Fruit fly (Drosophila melanogaster) whole organism, embryonic: Measurements from ENCODE around the gene CG5376.

Experiments used
- Ada2b ChIP-seq: fragments of 200-800 bp; sonication (Bioruptor generic); IDR thresholded peaks from 2 replicates; pipeline ENCODE4 v1.3.6; 2022; ENCODE audit warnings: missing biosample characterization, missing genetic modification characterization
- Bteb2 ChIP-seq: fragments of 200-800 bp; sonication (Bioruptor generic); optimal IDR thresholded peaks from 2 replicates; lab custom pipeline; 2016; ENCODE audit warnings: missing biosample characterization, missing genetic modification characterization
- CG10147 ChIP-seq: fragments of 200-800 bp; sonication (Bioruptor generic); optimal IDR thresholded peaks from 2 replicates; lab custom pipeline; 2019; ENCODE audit warnings: missing biosample characterization, mild to moderate bottlenecking, missing genetic modification characterization, moderate library complexity
- CG12659 ChIP-seq: fragments of 200-800 bp; sonication (Bioruptor generic); optimal IDR thresholded peaks from 3 replicates; lab custom pipeline; 2017; ENCODE audit warnings: mild to moderate bottlenecking, missing biosample characterization, missing genetic modification reagents, missing genetic modification characterization
- CG13624 ChIP-seq: fragments of 200-800 bp; sonication (Bioruptor generic); optimal IDR thresholded peaks from 2 replicates; lab custom pipeline; 2016; ENCODE audit warnings: missing biosample characterization, missing genetic modification characterization
- CG14014 ChIP-seq: fragments of 200-800 bp; sonication (Bioruptor generic); IDR thresholded peaks from 2 replicates; pipeline ENCODE4 v1.3.6; 2022; ENCODE audit warnings: missing biosample characterization, missing genetic modification characterization
- CG14441 ChIP-seq: fragments of 200-800 bp; sonication (Bioruptor generic); IDR thresholded peaks from 2 replicates; pipeline ENCODE4 v1.3.6; 2022; ENCODE audit warnings: missing biosample characterization, missing genetic modification characterization
- CG14860 ChIP-seq: fragments of 200-800 bp; sonication (Bioruptor generic); IDR thresholded peaks from 3 replicates; pipeline ENCODE4 v1.3.6; 2022; ENCODE audit warnings: missing biosample characterization, missing genetic modification characterization; ENCODE audit not compliant: partially characterized antibody
- CG16779 ChIP-seq: fragments of 200-800 bp; sonication (Bioruptor generic); IDR thresholded peaks from 2 replicates; pipeline ENCODE4 v1.3.6; 2022; ENCODE audit warnings: missing biosample characterization, missing genetic modification characterization
- CG17328 ChIP-seq: fragments of 200-800 bp; sonication (Bioruptor generic); IDR thresholded peaks from 2 replicates; pipeline ENCODE4 v1.3.6; 2022; ENCODE audit warnings: missing biosample characterization, missing genetic modification characterization
- CG2712 ChIP-seq: fragments of 200-800 bp; optimal IDR thresholded peaks from 3 replicates; lab custom pipeline; 2019; ENCODE audit warnings: missing biosample characterization, mild to moderate bottlenecking, missing genetic modification characterization, moderate library complexity
- CG32772 ChIP-seq: fragments of 200-800 bp; sonication (Bioruptor generic); IDR thresholded peaks from 2 replicates; pipeline ENCODE4 v1.3.6; 2022; ENCODE audit warnings: missing biosample characterization, missing genetic modification characterization
- CG7357 ChIP-seq: fragments of 200-800 bp; sonication (Bioruptor generic); IDR thresholded peaks from 3 replicates; pipeline ENCODE4 v1.3.6; 2022; ENCODE audit warnings: missing biosample characterization, missing genetic modification characterization
- CG8359 ChIP-seq: fragments of 200-800 bp; sonication (Bioruptor generic); optimal IDR thresholded peaks from 2 replicates; lab custom pipeline; 2017; ENCODE audit warnings: missing biosample characterization, mild to moderate bottlenecking, missing genetic modification characterization, borderline replicate concordance
- CG9932 ChIP-seq: fragments of 200-800 bp; sonication (Bioruptor generic); IDR thresholded peaks from 2 replicates; pipeline ENCODE4 v1.3.6; 2022; ENCODE audit warnings: missing biosample characterization, missing genetic modification characterization
- Chrac-16 ChIP-seq: fragments of 200-800 bp; sonication (Bioruptor generic); optimal IDR thresholded peaks from 3 replicates; lab custom pipeline; 2016; ENCODE audit warnings: missing biosample characterization, missing genetic modification characterization
- Fer1 ChIP-seq: fragments of 200-800 bp; sonication (Bioruptor generic); optimal IDR thresholded peaks from 2 replicates; lab custom pipeline; 2017; ENCODE audit warnings: missing biosample characterization, mild to moderate bottlenecking, missing genetic modification characterization
- H15 ChIP-seq: fragments of 200-800 bp; sonication (Bioruptor generic); IDR thresholded peaks from 3 replicates; pipeline ENCODE4 v1.3.6; 2022; ENCODE audit warnings: missing biosample characterization, missing genetic modification characterization
- Hr78 ChIP-seq, 2 experiments: fragments of 200-800 bp in 1 of 2; fragments of >200 bp in 1 of 2; sonication (Bioruptor generic) in 1 of 2; optimal IDR thresholded peaks; 2 replicates each; lab custom pipeline; 2017 to 2019; ENCODE audit warnings: missing biosample characterization in 2 of 2, missing genetic modification characterization in 2 of 2, mild to moderate bottlenecking in 1 of 2, moderate library complexity in 1 of 2
- Mad ChIP-seq: fragments of 200-800 bp; sonication (Bioruptor generic); optimal IDR thresholded peaks from 2 replicates; lab custom pipeline; 2016; ENCODE audit warnings: missing biosample characterization, missing genetic modification characterization
- Med ChIP-seq: fragments of 200-800 bp; sonication (Bioruptor generic); peaks from one replicate; lab custom pipeline; 2016; ENCODE audit warnings: missing biosample characterization, missing genetic modification characterization, mild to moderate bottlenecking, inconsistent platforms, moderate library complexity
- Nf-YC ChIP-seq: fragments of 200-800 bp; optimal IDR thresholded peaks from 3 replicates; lab custom pipeline; 2019; ENCODE audit warnings: missing biosample characterization, mild to moderate bottlenecking, missing genetic modification characterization, moderate library complexity
- Rfx ChIP-seq: fragments of 200-800 bp; sonication (Bioruptor generic); IDR thresholded peaks from 2 replicates; pipeline ENCODE4 v1.3.6; 2022; ENCODE audit warnings: missing biosample characterization, missing genetic modification characterization
- Side ChIP-seq: fragments of 200-800 bp; sonication (Bioruptor generic); optimal IDR thresholded peaks from 2 replicates; lab custom pipeline; 2016; ENCODE audit warnings: missing biosample characterization, missing genetic modification characterization
- ase ChIP-seq: fragments of 200-800 bp; sonication (Bioruptor generic); IDR thresholded peaks from 3 replicates; pipeline ENCODE4 v1.3.6; 2022; ENCODE audit warnings: missing biosample characterization, missing genetic modification characterization
- az2 ChIP-seq: fragments of 200-800 bp; sonication (Bioruptor generic); optimal IDR thresholded peaks from 3 replicates; lab custom pipeline; 2016; ENCODE audit warnings: missing biosample characterization, missing genetic modification characterization
- bcd ChIP-seq: fragments of 200-800 bp; sonication (Bioruptor generic); optimal IDR thresholded peaks from 2 replicates; lab custom pipeline; 2017; ENCODE audit warnings: missing biosample characterization, mild to moderate bottlenecking, missing genetic modification characterization
- chinmo ChIP-seq: fragments of 200-800 bp; sonication (Bioruptor generic); IDR thresholded peaks from 4 replicates; pipeline ENCODE4 v1.3.6; 2022; ENCODE audit warnings: missing biosample characterization, missing genetic modification characterization; ENCODE audit not compliant: partially characterized antibody
- ci ChIP-seq: fragments of 200-800 bp; sonication (Bioruptor generic); IDR thresholded peaks from 3 replicates; pipeline ENCODE4 v1.3.6; 2022; ENCODE audit warnings: missing biosample characterization, missing genetic modification characterization
- ems ChIP-seq: fragments of 200-800 bp; sonication (Bioruptor generic); optimal IDR thresholded peaks from 3 replicates; lab custom pipeline; 2016; ENCODE audit warnings: missing biosample characterization, missing genetic modification characterization
- exex ChIP-seq: fragments of 200-800 bp; sonication (Bioruptor generic); optimal IDR thresholded peaks from 4 replicates; lab custom pipeline; 2018; ENCODE audit warnings: missing biosample characterization, mild to moderate bottlenecking, missing genetic modification characterization, moderate library complexity
- fu2 ChIP-seq: fragments of 200-800 bp; sonication (Bioruptor generic); optimal IDR thresholded peaks from 2 replicates; lab custom pipeline; 2016; ENCODE audit warnings: missing biosample characterization, missing genetic modification characterization
- hbn ChIP-seq: fragments of 200-800 bp; sonication (Bioruptor generic); IDR thresholded peaks from 2 replicates; pipeline ENCODE4 v1.3.6; 2022; ENCODE audit warnings: missing biosample characterization, missing genetic modification characterization; ENCODE audit not compliant: partially characterized antibody
- hkb ChIP-seq, 2 experiments: fragments of 200-800 bp in 1 of 2; fragments of >200 bp in 1 of 2; sonication (Bioruptor generic) in 1 of 2; IDR thresholded peaks in 1 of 2; optimal IDR thresholded peaks in 1 of 2; 2 replicates each; pipeline versions ENCODE4 v1.3.6 to Lab custom; 2017 to 2022; ENCODE audit warnings: missing biosample characterization in 1 of 2, missing genetic modification characterization in 1 of 2
- lola ChIP-seq, 3 experiments: fragments of >200 bp in 2 of 3; fragments of 200-800 bp in 1 of 3; sonication (Bioruptor generic) in 1 of 3; optimal IDR thresholded peaks; 2 replicates each; lab custom pipeline; 2017 to 2019; ENCODE audit warnings: missing biosample characterization in 3 of 3, missing genetic modification characterization in 3 of 3, mild to moderate bottlenecking in 1 of 3, moderate library complexity in 1 of 3
- nmo ChIP-seq: fragments of 200-800 bp; sonication (Bioruptor generic); optimal IDR thresholded peaks from 2 replicates; lab custom pipeline; 2018; ENCODE audit warnings: missing biosample characterization, mild to moderate bottlenecking, missing genetic modification characterization, moderate library complexity
- prd ChIP-seq, 3 experiments: fragments of >200 bp in 2 of 3; fragments of 200-800 bp in 1 of 3; sonication (Bioruptor generic) in 1 of 3; optimal IDR thresholded peaks in 2 of 3; IDR thresholded peaks in 1 of 3; 2 replicates in 2 of 3; 3 replicates in 1 of 3; pipeline versions ENCODE4 v1.3.6 to Lab custom; 2017 to 2022; ENCODE audit warnings: missing biosample characterization in 1 of 3, missing genetic modification characterization in 1 of 3
- sens-2 ChIP-seq: fragments of 200-800 bp; sonication (Bioruptor generic); IDR thresholded peaks from 2 replicates; pipeline ENCODE4 v1.3.6; 2022; ENCODE audit warnings: missing biosample characterization, missing genetic modification characterization
- sisA ChIP-seq: fragments of 200-800 bp; sonication (Bioruptor generic); IDR thresholded peaks from 2 replicates; pipeline ENCODE4 v1.3.6; 2022; ENCODE audit warnings: missing biosample characterization, missing genetic modification characterization
- sna ChIP-seq: fragments of 200-800 bp; sonication (Bioruptor generic); IDR thresholded peaks from 2 replicates; pipeline ENCODE4 v1.3.6; 2022; ENCODE audit warnings: missing biosample characterization, missing genetic modification characterization; ENCODE audit not compliant: partially characterized antibody
- ssp ChIP-seq: fragments of 200-800 bp; sonication (Bioruptor generic); IDR thresholded peaks from 2 replicates; pipeline ENCODE4 v1.3.6; 2022; ENCODE audit warnings: missing biosample characterization, missing genetic modification characterization
- stwl ChIP-seq: fragments of 200-800 bp; sonication (Bioruptor generic); optimal IDR thresholded peaks from 3 replicates; lab custom pipeline; 2018; ENCODE audit warnings: missing biosample characterization, mild to moderate bottlenecking, missing genetic modification characterization, moderate library complexity
- wdn ChIP-seq: fragments of 200-800 bp; sonication (Bioruptor generic); IDR thresholded peaks from 2 replicates; pipeline ENCODE4 v1.3.6; 2022; ENCODE audit warnings: missing biosample characterization, missing genetic modification characterization
- zen ChIP-seq: fragments of 200-800 bp; sonication (Bioruptor generic); optimal IDR thresholded peaks from 3 replicates; lab custom pipeline; 2018; ENCODE audit warnings: missing biosample characterization, mild to moderate bottlenecking, missing genetic modification characterization, moderate library complexity

Gene CG5376

dm6 chr3R:22525546-22526352 is 37.0 kb upstream of the CG5376 start (continued):
- TF ChIP-seq hbn (GFP tag; lab: Robert Waterston, UW) (no peak), CG8359 (GFP tag; lab: Kevin White, UChicago) (no peak), lola (GFP tag; optimal IDR thresholded peaks at IDR 0.05; lab: Kevin White, UChicago) (peak in 1 of 3 experiments; percentile 36), zen (tag; lab: Kevin White, UChicago) (no peak), CG17328 (peak; percentile 5; the same call in 1 of the 2 replicates), sisA (GFP tag; lab: Robert Waterston, UW) (peak; percentile 16; the same call in 1 of the 2 replicates), Chrac-16 (GFP tag; lab: Kevin White, UChicago) (no peak), Med (GFP tag; lab: Kevin White, UChicago) (peak; percentile 20), sens-2 (GFP tag; lab: Robert Waterston, UW) (no peak)

- TF ChIP-seq chinmo (GFP tag; lab: Robert Waterston, UW) = 0 out of 4 replicates have a peak, but pooled peaks have one; percentile 7
- no peak for TF ChIP-seq exex (tag; lab: Kevin White, UChicago)
- no peak for TF ChIP-seq Fer1 (GFP tag; lab: Kevin White, UChicago)
- 0 out of 3 replicates have a peak, but pooled peaks have one; percentile 25 for TF ChIP-seq ase
- no peak for TF ChIP-seq stwl (tag; lab: Kevin White, UChicago)
- TF ChIP-seq wdn (GFP tag; lab: Robert Waterston, UW) = no peak
- TF ChIP-seq Hr78 (GFP tag; optimal IDR thresholded peaks at IDR 0.05; lab: Kevin White, UChicago) = peak in 1 of 2 experiments; percentile 84
- TF ChIP-seq CG32772 (GFP tag; lab: Robert Waterston, UW) = 0 out of 2 replicates have a peak, but pooled peaks have one; percentile 9
- no peak for TF ChIP-seq ems (GFP tag; lab: Kevin White, UChicago)
- no peak for TF ChIP-seq ssp
- TF ChIP-seq CG14860 = no peak
- peak; percentile 18; the same call in 1 of the 3 replicates for TF ChIP-seq ci (GFP tag; lab: Robert Waterston, UW)
- no peak for TF ChIP-seq Bteb2 (GFP tag; lab: Kevin White, UChicago)
- no peak for TF ChIP-seq CG12659 (GFP tag; lab: Kevin White, UChicago)
- no peak for TF ChIP-seq H15 (GFP tag; lab: Robert Waterston, UW)
- no peak for TF ChIP-seq CG2712 (tag; lab: Kevin White, UChicago)
- TF ChIP-seq CG9932 (GFP tag; lab: Robert Waterston, UW) = 0 out of 2 replicates have a peak, but pooled peaks have one; percentile 3
- 0 out of 2 replicates have a peak, but pooled peaks have one; percentile 5 for TF ChIP-seq CG14014
- TF ChIP-seq Rfx (GFP tag; lab: Robert Waterston, UW) = peak; percentile 27; the same call in 1 of the 2 replicates
- no peak for TF ChIP-seq bcd (GFP tag; lab: Kevin White, UChicago)
- no peak for TF ChIP-seq Ada2b (GFP tag; lab: Robert Waterston, UW)
- TF ChIP-seq fu2 = no peak
- TF ChIP-seq, all 482 proteins: peak for 8
Measured at dm6 chr3R:22525073-22525413, 36.3 kb upstream of the CG5376 start.

- TF ChIP-seq sna = no peak
- TF ChIP-seq Mad = peak; percentile 34
- TF ChIP-seq az2 (GFP tag; lab: Kevin White, UChicago) = no peak
- TF ChIP-seq nmo (GFP tag; lab: Kevin White, UChicago) = no peak
- TF ChIP-seq Nf-YC (tag; lab: Kevin White, UChicago) = peak; percentile 28
- peak; percentile 19 for TF ChIP-seq CG10147 (GFP tag; lab: Kevin White, UChicago)
- TF ChIP-seq Side = peak; percentile 54
- TF ChIP-seq hkb (optimal IDR thresholded peaks at IDR 0.05; lab: Kevin White, UChicago) = no peak
- TF ChIP-seq hkb (GFP tag; IDR thresholded peaks at IDR 0.05; lab: Robert Waterston, UW) = peak; percentile 81
- no peak for TF ChIP-seq CG13624 (GFP tag; lab: Kevin White, UChicago)
- no peak for TF ChIP-seq prd (optimal IDR thresholded peaks at IDR 0.05; lab: Kevin White, UChicago)
- no peak for TF ChIP-seq prd (GFP tag; IDR thresholded peaks at IDR 0.05; lab: Robert Waterston, UW)
- TF ChIP-seq CG7357 = no peak
- no peak for TF ChIP-seq CG16779 (GFP tag; lab: Robert Waterston, UW)
- no peak for TF ChIP-seq stwl (tag; lab: Kevin White, UChicago)
- peak; percentile 11; the same call in 1 of the 2 replicates for TF ChIP-seq CG14441 (GFP tag; lab: Robert Waterston, UW)
Measured at dm6 chr3R:22524344-22525072, 35.8 kb upstream of the CG5376 start.
